Worm (Caenorhabditis elegans) whole organism, midembryonic: ENCODE measurements around the gene Y47D7A.9.

Experiments
- cog-1 ChIP-seq: sonication (generic microtip); optimal IDR thresholded peaks from 2 replicates; lab custom pipeline; 2016; ENCODE audit warnings: missing genetic modification characterization, missing compliant biosample characterization
- klf-2 ChIP-seq: fragments of 200-800 bp; sonication (Bioruptor generic); conservative IDR thresholded peaks from 2 replicates; pipeline ENCODE4 v1.3.6; 2022; ENCODE audit warnings: missing genetic modification reagents, missing genetic modification characterization, missing compliant biosample characterization
- ztf-23 ChIP-seq: fragments of 200-800 bp; sonication (Bioruptor generic); IDR thresholded peaks from 2 replicates; pipeline ENCODE4 v1.3.6; 2022; ENCODE audit warnings: missing genetic modification reagents, missing genetic modification characterization, missing compliant biosample characterization

- TF ChIP-seq cog-1 (no peak), ztf-23 (GFP tag; lab: Robert Waterston, UW) (no peak), klf-2 (GFP tag; lab: Robert Waterston, UW) (no peak)
Observed at ce11 chrV:4384482-4384881, 39.3 kb downstream of the Y47D7A.9 start, which contains the start of gene F13A2.2.
